Fruit fly (Drosophila melanogaster) whole organism, embryonic: ENCODE results near the gene CG15537.

ENCODE experiments used
- Abd-B ChIP-seq: fragments of 200-800 bp; sonication (Bioruptor generic); optimal IDR thresholded peaks from 2 replicates; lab custom pipeline; 2018; ENCODE audit warnings: missing biosample characterization, mild to moderate bottlenecking, missing genetic modification characterization, moderate library complexity
- BEAF-32 ChIP-seq: fragments of 200-800 bp; sonication (Bioruptor generic); optimal IDR thresholded peaks from 3 replicates; lab custom pipeline; 2017; ENCODE audit warnings: missing biosample characterization, missing genetic modification characterization, mild to moderate bottlenecking, moderate library complexity, missing genetic modification reagents
- Blimp-1 ChIP-seq: fragments of 200-800 bp; sonication (Bioruptor generic); optimal IDR thresholded peaks from 3 replicates; lab custom pipeline; 2018; ENCODE audit warnings: missing biosample characterization, missing genetic modification characterization, mild to moderate bottlenecking, moderate library complexity, missing genetic modification reagents
- CG10209 ChIP-seq: fragments of 200-800 bp; sonication (Bioruptor generic); optimal IDR thresholded peaks from 3 replicates; lab custom pipeline; 2017; ENCODE audit warnings: missing biosample characterization, mild to moderate bottlenecking, missing genetic modification characterization, missing genetic modification reagents
- CG10366 ChIP-seq: fragments of 200-800 bp; sonication (Bioruptor generic); IDR thresholded peaks from 2 replicates; pipeline ENCODE4 v1.3.6; 2022; ENCODE audit warnings: missing biosample characterization, missing genetic modification characterization
- CG14050 ChIP-seq: fragments of 200-800 bp; sonication (Bioruptor generic); IDR thresholded peaks from 3 replicates; pipeline ENCODE4 v1.3.6; 2022; ENCODE audit warnings: missing biosample characterization, missing genetic modification characterization
- CG1529 ChIP-seq: fragments of 200-800 bp; sonication (Bioruptor generic); optimal IDR thresholded peaks from 3 replicates; lab custom pipeline; 2018; ENCODE audit warnings: missing biosample characterization, missing genetic modification characterization
- CG2202 ChIP-seq: fragments of 200-800 bp; sonication (Bioruptor generic); optimal IDR thresholded peaks from 2 replicates; lab custom pipeline; 2018; ENCODE audit warnings: missing biosample characterization, mild to moderate bottlenecking, missing genetic modification characterization
- CG32767 ChIP-seq: fragments of 200-800 bp; sonication (Bioruptor generic); IDR thresholded peaks from 2 replicates; pipeline ENCODE4 v1.3.6; 2022; ENCODE audit warnings: missing biosample characterization, missing genetic modification characterization
- CG3726 ChIP-seq: fragments of 200-800 bp; sonication (Bioruptor generic); IDR thresholded peaks from 3 replicates; pipeline ENCODE4, ENCODE4 v1.3.6; 2022; ENCODE audit warnings: missing biosample characterization, missing genetic modification characterization
- CG43689 ChIP-seq: fragments of 200-800 bp; sonication (Bioruptor generic); IDR thresholded peaks from 2 replicates; pipeline ENCODE4 v1.3.6; 2022; ENCODE audit warnings: missing biosample characterization, missing genetic modification characterization
- CG4424 ChIP-seq: fragments of 200-800 bp; sonication (Bioruptor generic); optimal IDR thresholded peaks from 3 replicates; lab custom pipeline; 2016; ENCODE audit warnings: missing biosample characterization, missing genetic modification characterization
- CG6683 ChIP-seq: fragments of 200-800 bp; sonication (Bioruptor generic); optimal IDR thresholded peaks from 2 replicates; lab custom pipeline; 2017; ENCODE audit warnings: missing biosample characterization, mild to moderate bottlenecking, missing genetic modification characterization, missing genetic modification reagents
- CG6791 ChIP-seq: fragments of 200-800 bp; sonication (Bioruptor generic); IDR thresholded peaks from 3 replicates; pipeline ENCODE4 v1.3.6; 2022; ENCODE audit warnings: missing biosample characterization, missing genetic modification characterization; ENCODE audit not compliant: partially characterized antibody
- CG7556 ChIP-seq: fragments of 200-800 bp; sonication (Bioruptor generic); optimal IDR thresholded peaks from 2 replicates; lab custom pipeline; 2017; ENCODE audit warnings: missing biosample characterization, mild to moderate bottlenecking, missing genetic modification characterization
- CG7963 ChIP-seq: fragments of 200-800 bp; sonication (Bioruptor generic); IDR thresholded peaks from 3 replicates; pipeline ENCODE4 v1.3.6; 2022; ENCODE audit warnings: missing biosample characterization, missing genetic modification characterization; ENCODE audit not compliant: partially characterized antibody
- CG8281 ChIP-seq: fragments of 200-800 bp; sonication (Bioruptor generic); optimal IDR thresholded peaks from 2 replicates; lab custom pipeline; 2018; ENCODE audit warnings: missing biosample characterization, mild to moderate bottlenecking, missing genetic modification characterization, moderate library complexity
- CTCF ChIP-seq: fragments of 200-800 bp; sonication (Bioruptor generic); optimal IDR thresholded peaks from 2 replicates; lab custom pipeline; 2017; ENCODE audit warnings: missing biosample characterization, mild to moderate bottlenecking, missing genetic modification characterization, moderate library complexity
- CoRest ChIP-seq: fragments of 200-800 bp; sonication (Bioruptor generic); optimal IDR thresholded peaks from 3 replicates; lab custom pipeline; 2018; ENCODE audit warnings: missing biosample characterization, mild to moderate bottlenecking, missing genetic modification characterization, moderate library complexity
- D19A ChIP-seq: fragments of 200-800 bp; optimal IDR thresholded peaks from 3 replicates; lab custom pipeline; 2019; ENCODE audit warnings: missing biosample characterization, mild to moderate bottlenecking, missing genetic modification characterization, moderate library complexity
- D19B ChIP-seq: fragments of 200-800 bp; sonication (Bioruptor generic); optimal IDR thresholded peaks from 2 replicates; lab custom pipeline; 2017; ENCODE audit warnings: missing biosample characterization, mild to moderate bottlenecking, missing genetic modification characterization
- Dbx ChIP-seq: fragments of 200-800 bp; sonication (Bioruptor generic); IDR thresholded peaks from 3 replicates; pipeline ENCODE4 v1.3.6; 2022; ENCODE audit warnings: missing biosample characterization, missing genetic modification characterization
- Deaf1 ChIP-seq: fragments of 200-800 bp; optimal IDR thresholded peaks from 3 replicates; lab custom pipeline; 2019; ENCODE audit warnings: missing biosample characterization, mild to moderate bottlenecking, missing genetic modification characterization, moderate library complexity
- Dref ChIP-seq: fragments of 200-800 bp; sonication (Bioruptor generic); IDR thresholded peaks from 2 replicates; pipeline ENCODE4 v1.3.6; 2022; ENCODE audit warnings: missing biosample characterization, missing genetic modification characterization
- E2f2 ChIP-seq: fragments of 200-800 bp; sonication (Bioruptor generic); IDR thresholded peaks from 2 replicates; pipeline ENCODE4 v1.3.6; 2022; ENCODE audit warnings: missing biosample characterization, missing genetic modification characterization
- GATAe ChIP-seq: fragments of 200-800 bp; sonication (Bioruptor generic); conservative IDR thresholded peaks from 2 replicates; pipeline ENCODE4 v1.3.6; 2022; ENCODE audit warnings: missing biosample characterization, missing genetic modification characterization
- Gsc ChIP-seq: fragments of 200-800 bp; sonication (Bioruptor generic); IDR thresholded peaks from 2 replicates; pipeline ENCODE4 v1.3.6; 2022; ENCODE audit warnings: missing biosample characterization, missing genetic modification characterization
- Gug ChIP-seq: fragments of 200-800 bp; sonication (Bioruptor generic); IDR thresholded peaks from 4 replicates; pipeline ENCODE4 v1.3.6; 2022; ENCODE audit warnings: missing biosample characterization, missing genetic modification characterization
- HLH3B ChIP-seq: fragments of 200-800 bp; sonication (Bioruptor generic); IDR thresholded peaks from 2 replicates; pipeline ENCODE4 v1.3.6; 2022; ENCODE audit warnings: missing biosample characterization, missing genetic modification characterization
- Hand ChIP-seq: fragments of 200-800 bp; sonication (Bioruptor generic); optimal IDR thresholded peaks from 2 replicates; lab custom pipeline; 2017; ENCODE audit warnings: mild to moderate bottlenecking, missing biosample characterization, missing genetic modification reagents, missing genetic modification characterization
- Hr3 ChIP-seq: fragments of 200-800 bp; sonication (Bioruptor generic); optimal IDR thresholded peaks from 3 replicates; lab custom pipeline; 2016; ENCODE audit warnings: missing biosample characterization, missing genetic modification characterization
- NK7.1 ChIP-seq: fragments of 200-800 bp; sonication (Bioruptor generic); optimal IDR thresholded peaks from 3 replicates; lab custom pipeline; 2016; ENCODE audit warnings: missing biosample characterization, missing genetic modification characterization
- Side ChIP-seq: fragments of 200-800 bp; sonication (Bioruptor generic); optimal IDR thresholded peaks from 2 replicates; lab custom pipeline; 2016; ENCODE audit warnings: missing biosample characterization, missing genetic modification characterization
- Six4 ChIP-seq: fragments of 200-800 bp; sonication (Bioruptor generic); optimal IDR thresholded peaks from 2 replicates; lab custom pipeline; 2016; ENCODE audit warnings: missing biosample characterization, missing genetic modification characterization
- Ssrp ChIP-seq: fragments of 200-800 bp; sonication (Bioruptor generic); optimal IDR thresholded peaks from 2 replicates; lab custom pipeline; 2018; ENCODE audit warnings: missing biosample characterization, mild to moderate bottlenecking, missing genetic modification characterization, moderate library complexity
- abd-A ChIP-seq: fragments of 200-800 bp; sonication (Bioruptor generic); optimal IDR thresholded peaks from 3 replicates; lab custom pipeline; 2019; ENCODE audit warnings: missing biosample characterization, mild to moderate bottlenecking, missing genetic modification characterization, moderate library complexity
- aop ChIP-seq: fragments of 200-800 bp; sonication (Bioruptor generic); IDR thresholded peaks from 2 replicates; pipeline ENCODE4 v1.3.6; 2022; ENCODE audit warnings: missing biosample characterization, missing genetic modification characterization
- bsh ChIP-seq, 2 experiments: fragments of 200-800 bp; sonication (Bioruptor generic); optimal IDR thresholded peaks; 2 replicates each; lab custom pipeline; 2017 to 2018; ENCODE audit warnings: mild to moderate bottlenecking in 2 of 2, missing biosample characterization in 2 of 2, missing genetic modification characterization in 2 of 2, moderate library complexity in 1 of 2
- cato ChIP-seq: fragments of 200-800 bp; sonication (Bioruptor generic); optimal IDR thresholded peaks from 2 replicates; lab custom pipeline; 2016; ENCODE audit warnings: missing biosample characterization, missing genetic modification characterization, borderline replicate concordance
- croc ChIP-seq: fragments of 200-800 bp; sonication (Bioruptor generic); conservative IDR thresholded peaks from 3 replicates; pipeline ENCODE4 v1.3.6; 2022; ENCODE audit warnings: missing biosample characterization, missing genetic modification characterization
- cwo ChIP-seq: fragments of 200-800 bp; sonication (Bioruptor generic); optimal IDR thresholded peaks from 3 replicates; lab custom pipeline; 2017; ENCODE audit warnings: missing biosample characterization, missing genetic modification characterization, mild to moderate bottlenecking, moderate library complexity, missing genetic modification reagents
- fd64A ChIP-seq: fragments of 200-800 bp; sonication (Bioruptor generic); optimal IDR thresholded peaks from 3 replicates; lab custom pipeline; 2018; ENCODE audit warnings: missing biosample characterization, mild to moderate bottlenecking, missing genetic modification characterization
- hkb ChIP-seq, 2 experiments: fragments of 200-800 bp in 1 of 2; fragments of >200 bp in 1 of 2; sonication (Bioruptor generic) in 1 of 2; IDR thresholded peaks in 1 of 2; optimal IDR thresholded peaks in 1 of 2; 2 replicates each; pipeline versions ENCODE4 v1.3.6 to Lab custom; 2017 to 2022; ENCODE audit warnings: missing biosample characterization in 1 of 2, missing genetic modification characterization in 1 of 2
- jigr1 ChIP-seq: fragments of 200-800 bp; sonication (Bioruptor generic); IDR thresholded peaks from 3 replicates; pipeline ENCODE4 v1.3.6; 2022; ENCODE audit warnings: missing biosample characterization, missing genetic modification characterization
- lmd ChIP-seq: fragments of 200-800 bp; sonication (Bioruptor generic); IDR thresholded peaks from 2 replicates; pipeline ENCODE4 v1.3.6; 2022; ENCODE audit warnings: missing biosample characterization, missing genetic modification characterization
- luna ChIP-seq: fragments of 200-800 bp; sonication (Bioruptor generic); optimal IDR thresholded peaks from 2 replicates; lab custom pipeline; 2016; ENCODE audit warnings: missing biosample characterization, missing genetic modification characterization
- nmo ChIP-seq: fragments of 200-800 bp; sonication (Bioruptor generic); optimal IDR thresholded peaks from 2 replicates; lab custom pipeline; 2018; ENCODE audit warnings: missing biosample characterization, mild to moderate bottlenecking, missing genetic modification characterization, moderate library complexity
- oc ChIP-seq: fragments of 200-800 bp; sonication (Bioruptor generic); optimal IDR thresholded peaks from 2 replicates; lab custom pipeline; 2018; ENCODE audit warnings: missing biosample characterization, mild to moderate bottlenecking, missing genetic modification characterization, moderate library complexity
- sens-2 ChIP-seq: fragments of 200-800 bp; sonication (Bioruptor generic); IDR thresholded peaks from 2 replicates; pipeline ENCODE4 v1.3.6; 2022; ENCODE audit warnings: missing biosample characterization, missing genetic modification characterization
- so ChIP-seq: fragments of 200-800 bp; sonication (Bioruptor generic); IDR thresholded peaks from 3 replicates; pipeline ENCODE4 v1.3.6; 2022; ENCODE audit warnings: missing biosample characterization, missing genetic modification characterization
- stc ChIP-seq: fragments of 200-800 bp; sonication (Bioruptor generic); IDR thresholded peaks from 2 replicates; pipeline ENCODE4 v1.3.6; 2022; ENCODE audit warnings: missing biosample characterization, missing genetic modification characterization
- ttk ChIP-seq: fragments of 200-800 bp; sonication (Bioruptor generic); IDR thresholded peaks from 2 replicates; pipeline ENCODE4 v2.1.2; 2022; ENCODE audit warnings: missing biosample characterization, missing genetic modification characterization

Gene CG15537

DNA sequence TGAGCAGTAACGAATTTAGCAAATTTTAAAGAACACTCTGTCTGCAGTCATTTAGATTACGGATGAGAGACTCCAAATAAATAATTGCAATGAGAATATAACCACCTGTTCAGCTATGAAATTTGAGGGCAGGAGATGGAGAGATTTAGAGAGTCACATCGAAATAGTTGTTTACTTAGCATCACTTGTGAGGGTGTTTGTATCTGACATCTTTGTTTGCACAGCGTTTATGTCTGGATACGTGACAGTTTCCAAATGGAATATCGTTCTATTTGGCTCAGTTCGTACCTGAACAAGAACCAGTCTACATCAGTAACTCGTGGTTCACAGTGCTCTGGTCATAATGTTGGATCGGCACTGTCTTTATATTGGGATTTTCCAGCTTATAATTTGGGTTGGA, 46.4 kb upstream of the CG15537 start, which contains the start of gene PH4alphaSG2 (continued):
- TF ChIP-seq CG4424 (GFP tag; lab: Kevin White, UChicago) = no peak
- no peak for TF ChIP-seq CG8281
- TF ChIP-seq CG3726 (GFP tag; lab: Robert Waterston, UW) = no peak
- TF ChIP-seq NK7.1 (GFP tag; lab: Kevin White, UChicago) = no peak
- TF ChIP-seq stc (GFP tag; lab: Robert Waterston, UW) = no peak
- no peak for TF ChIP-seq Dref (GFP tag; lab: Robert Waterston, UW)
- no peak for TF ChIP-seq E2f2 (GFP tag; lab: Robert Waterston, UW)
- TF ChIP-seq D19B (GFP tag; lab: Kevin White, UChicago) = no peak
- no peak for TF ChIP-seq Deaf1 (tag; lab: Kevin White, UChicago)
- TF ChIP-seq CG7556 = no peak
- TF ChIP-seq CTCF (GFP tag; lab: Kevin White, UChicago) = no peak
- TF ChIP-seq Gsc (GFP tag; lab: Robert Waterston, UW) = no peak
- TF ChIP-seq CG32767 = no peak
- peak in 1 of 2 experiments; percentile 17 for TF ChIP-seq bsh (GFP tag; optimal IDR thresholded peaks at IDR 0.05; lab: Kevin White, UChicago)
- no peak for TF ChIP-seq ttk (GFP tag; lab: Robert Waterston, UW)
- no peak for TF ChIP-seq D19A (tag; lab: Kevin White, UChicago)
- TF ChIP-seq Ssrp (tag; lab: Kevin White, UChicago) = no peak
- TF ChIP-seq Hand (GFP tag; lab: Kevin White, UChicago) = no peak
- peak; percentile 5 for TF ChIP-seq fd64A (GFP tag; lab: Kevin White, UChicago)
- TF ChIP-seq so (GFP tag; lab: Robert Waterston, UW) = no peak
- TF ChIP-seq hkb (optimal IDR thresholded peaks at IDR 0.05; lab: Kevin White, UChicago) = no peak
- TF ChIP-seq hkb (GFP tag; IDR thresholded peaks at IDR 0.05; lab: Robert Waterston, UW) = no peak
- no peak for TF ChIP-seq CG1529 (GFP tag; lab: Kevin White, UChicago)
- TF ChIP-seq CoRest (tag; lab: Kevin White, UChicago) = no peak
- TF ChIP-seq CG7963 = no peak
- no peak for TF ChIP-seq CG6791 (GFP tag; lab: Robert Waterston, UW)
- TF ChIP-seq CG6683 (GFP tag; lab: Kevin White, UChicago) = no peak
- no peak for TF ChIP-seq aop (GFP tag; lab: Robert Waterston, UW)
- TF ChIP-seq Gug (GFP tag; lab: Robert Waterston, UW) = no peak
- TF ChIP-seq HLH3B (GFP tag; lab: Robert Waterston, UW) = no peak
- no peak for TF ChIP-seq Six4 (GFP tag; lab: Kevin White, UChicago)
- no peak for TF ChIP-seq sens-2 (GFP tag; lab: Robert Waterston, UW)
- no peak for TF ChIP-seq lmd (GFP tag; lab: Robert Waterston, UW)
- TF ChIP-seq CG10366 (GFP tag; lab: Robert Waterston, UW) = no peak
- TF ChIP-seq BEAF-32 (GFP tag; lab: Kevin White, UChicago) = no peak
- TF ChIP-seq Blimp-1 (GFP tag; lab: Kevin White, UChicago) = peak; percentile 11
- no peak for TF ChIP-seq Hr3
- peak; percentile 14 for TF ChIP-seq CG10209 (GFP tag; lab: Kevin White, UChicago)
- TF ChIP-seq jigr1 (GFP tag; lab: Robert Waterston, UW) = no peak
- TF ChIP-seq GATAe (GFP tag; lab: Robert Waterston, UW) = no peak
- no peak for TF ChIP-seq CG2202 (tag; lab: Kevin White, UChicago)
- peak; percentile 17 for TF ChIP-seq luna
- no peak for TF ChIP-seq croc (GFP tag; lab: Robert Waterston, UW)
- no peak for TF ChIP-seq Abd-B
- TF ChIP-seq oc (tag; lab: Kevin White, UChicago) = no peak
- TF ChIP-seq cwo (GFP tag; lab: Kevin White, UChicago) = peak; percentile 1
- no peak for TF ChIP-seq Side (GFP tag; lab: Kevin White, UChicago)
- no peak for TF ChIP-seq Dbx
- TF ChIP-seq nmo (GFP tag; lab: Kevin White, UChicago) = no peak
- TF ChIP-seq CG43689 (GFP tag; lab: Robert Waterston, UW) = no peak
- TF ChIP-seq CG14050 (GFP tag; lab: Robert Waterston, UW) = no peak
- no peak for TF ChIP-seq abd-A (tag; lab: Kevin White, UChicago)
- no peak for TF ChIP-seq cato
